ENCODE assay signal across 1 fruit fly cellular context in genomic region chr3R:9378644-9379411, dm6.
TF ChIP-seq lines count a peak whose summit lies in the region.

No protein-coding gene starts in this region.

TF ChIP-seq in whole organism, embryonic, 481 proteins besides CTCF, POLR2A, EP300 and RAD21 (continued from another document):
- TF ChIP-seq fd96Cb (tag; optimal IDR thresholded peaks at IDR 0.05; lab: Kevin White, UChicago) (peak; percentile 70), CG18011 (GFP tag; optimal IDR thresholded peaks at IDR 0.05; lab: Kevin White, UChicago) (no peak), Ptx1 (GFP tag; IDR thresholded peaks at IDR 0.05; lab: Robert Waterston, UW) (peak; percentile 21; the same call in 1 of the 2 replicates), zen2 (GFP tag; IDR thresholded peaks at IDR 0.05; lab: Robert Waterston, UW; ENCODE audit: partially characterized antibody) (no peak), schlank (tag; optimal IDR thresholded peaks at IDR 0.05; lab: Kevin White, UChicago) (no peak), vnd (GFP tag; IDR thresholded peaks at IDR 0.05; lab: Robert Waterston, UW; ENCODE audit: partially characterized antibody) (0 out of 3 replicates have a peak, but pooled peaks have one; percentile 24), CG7357 (GFP tag; IDR thresholded peaks at IDR 0.05; lab: Robert Waterston, UW) (peak; percentile 32; the same call in 1 of the 3 replicates), CG16813 (GFP tag; IDR thresholded peaks at IDR 0.05; lab: Robert Waterston, UW; ENCODE audit: partially characterized antibody) (no peak), ci (GFP tag; IDR thresholded peaks at IDR 0.05; lab: Robert Waterston, UW) (no peak), CG8359 (GFP tag; optimal IDR thresholded peaks at IDR 0.05; lab: Kevin White, UChicago; ENCODE audit: borderline replicate concordance) (peak; percentile 25), tna (GFP tag; IDR thresholded peaks at IDR 0.05; lab: Robert Waterston, UW; ENCODE audit: partially characterized antibody) (no peak), sc (optimal IDR thresholded peaks at IDR 0.05; lab: Kevin White, UChicago) (no peak), sc (GFP tag; optimal IDR thresholded peaks at IDR 0.05; lab: Kevin White, UChicago) (peak; percentile 33)
TF ChIP-seq in whole organism, embryonic: peak in this region for 182.
